Fruit fly (Drosophila melanogaster) whole organism, embryonic: ENCODE results near the gene neb.

Source experiments
- Antp ChIP-seq: fragments of 200-800 bp; sonication (Bioruptor generic); optimal IDR thresholded peaks from 3 replicates; lab custom pipeline; 2016; ENCODE audit warnings: missing biosample characterization, missing genetic modification characterization
- CG11456 ChIP-seq: fragments of 200-800 bp; sonication (Bioruptor generic); IDR thresholded peaks from 3 replicates; pipeline ENCODE4 v1.3.6; 2022; ENCODE audit warnings: missing biosample characterization, missing genetic modification characterization
- CG11696 ChIP-seq: fragments of 200-800 bp; sonication (Bioruptor generic); IDR thresholded peaks from 2 replicates; pipeline ENCODE4 v1.3.6; 2022; ENCODE audit warnings: missing biosample characterization, missing genetic modification characterization
- CG11723 ChIP-seq: fragments of 200-800 bp; sonication (Bioruptor generic); optimal IDR thresholded peaks from 2 replicates; lab custom pipeline; 2017; ENCODE audit warnings: missing biosample characterization, mild to moderate bottlenecking, missing genetic modification characterization
- CG12104 ChIP-seq: fragments of 200-800 bp; sonication (Bioruptor generic); optimal IDR thresholded peaks from 3 replicates; lab custom pipeline; 2016; ENCODE audit warnings: missing biosample characterization, missing genetic modification characterization
- CG13296 ChIP-seq: fragments of 200-800 bp; sonication (Bioruptor generic); optimal IDR thresholded peaks from 3 replicates; lab custom pipeline; 2018; ENCODE audit warnings: missing biosample characterization, mild to moderate bottlenecking, missing genetic modification characterization
- CG13624 ChIP-seq: fragments of 200-800 bp; sonication (Bioruptor generic); optimal IDR thresholded peaks from 2 replicates; lab custom pipeline; 2016; ENCODE audit warnings: missing biosample characterization, missing genetic modification characterization
- CG14441 ChIP-seq: fragments of 200-800 bp; sonication (Bioruptor generic); IDR thresholded peaks from 2 replicates; pipeline ENCODE4 v1.3.6; 2022; ENCODE audit warnings: missing biosample characterization, missing genetic modification characterization
- CG17612 ChIP-seq: fragments of 200-800 bp; sonication (Bioruptor generic); IDR thresholded peaks from 2 replicates; pipeline ENCODE4 v1.3.6; 2022; ENCODE audit warnings: missing biosample characterization, missing genetic modification characterization
- CG17912 ChIP-seq: fragments of 200-800 bp; sonication (Bioruptor generic); optimal IDR thresholded peaks from 2 replicates; lab custom pipeline; 2018; ENCODE audit warnings: missing biosample characterization, mild to moderate bottlenecking, missing genetic modification characterization
- CG3163 ChIP-seq: fragments of 200-800 bp; sonication (Bioruptor generic); optimal IDR thresholded peaks from 3 replicates; lab custom pipeline; 2016; ENCODE audit warnings: missing biosample characterization, missing genetic modification characterization
- CG34422 ChIP-seq: fragments of 200-800 bp; sonication (Bioruptor generic); IDR thresholded peaks from 3 replicates; pipeline ENCODE4 v1.3.6; 2022; ENCODE audit warnings: missing biosample characterization, missing genetic modification characterization
- CG5180 ChIP-seq: fragments of 200-800 bp; sonication (Bioruptor generic); optimal IDR thresholded peaks from 3 replicates; lab custom pipeline; 2017; ENCODE audit warnings: missing biosample characterization, missing genetic modification characterization, mild to moderate bottlenecking, moderate library complexity, missing genetic modification reagents
- CG7372 ChIP-seq: fragments of 200-800 bp; sonication (Bioruptor generic); IDR thresholded peaks from 2 replicates; pipeline ENCODE4 v1.3.6; 2022; ENCODE audit warnings: missing biosample characterization, missing genetic modification characterization
- CG9797 ChIP-seq: fragments of 200-800 bp; sonication (Bioruptor generic); optimal IDR thresholded peaks from 3 replicates; lab custom pipeline; 2018; ENCODE audit warnings: missing biosample characterization, mild to moderate bottlenecking, missing genetic modification characterization
- CG9876 ChIP-seq: fragments of 200-800 bp; sonication (Bioruptor generic); optimal IDR thresholded peaks from 2 replicates; lab custom pipeline; 2016; ENCODE audit warnings: missing biosample characterization, missing genetic modification characterization
- CG9932 ChIP-seq: fragments of 200-800 bp; sonication (Bioruptor generic); IDR thresholded peaks from 2 replicates; pipeline ENCODE4 v1.3.6; 2022; ENCODE audit warnings: missing biosample characterization, missing genetic modification characterization
- CHES-1-like ChIP-seq: fragments of 200-800 bp; sonication (Bioruptor generic); optimal IDR thresholded peaks from 2 replicates; lab custom pipeline; 2016; ENCODE audit warnings: missing biosample characterization, missing genetic modification characterization
- D ChIP-seq, 2 experiments: fragments of 200-800 bp in 1 of 2; fragments of >200 bp in 1 of 2; sonication (Bioruptor generic) in 1 of 2; optimal IDR thresholded peaks; 2 replicates in 1 of 2; 3 replicates in 1 of 2; lab custom pipeline; 2017; ENCODE audit warnings: mild to moderate bottlenecking in 1 of 2, missing biosample characterization in 1 of 2, missing genetic modification characterization in 1 of 2, missing genetic modification reagents in 1 of 2
- Dad ChIP-seq: fragments of 200-800 bp; sonication (Bioruptor generic); optimal IDR thresholded peaks from 3 replicates; lab custom pipeline; 2016; ENCODE audit warnings: missing biosample characterization, missing genetic modification characterization
- Dbx ChIP-seq: fragments of 200-800 bp; sonication (Bioruptor generic); IDR thresholded peaks from 3 replicates; pipeline ENCODE4 v1.3.6; 2022; ENCODE audit warnings: missing biosample characterization, missing genetic modification characterization
- HLH4C ChIP-seq: fragments of 200-800 bp; sonication (Bioruptor generic); IDR thresholded peaks from 3 replicates; pipeline ENCODE4 v1.3.6; 2022; ENCODE audit warnings: missing biosample characterization, missing genetic modification characterization; ENCODE audit not compliant: partially characterized antibody
- Hey ChIP-seq: fragments of 200-800 bp; sonication (Bioruptor generic); optimal IDR thresholded peaks from 3 replicates; lab custom pipeline; 2018; ENCODE audit warnings: missing biosample characterization, mild to moderate bottlenecking, missing genetic modification characterization
- MESR4 ChIP-seq: fragments of 200-800 bp; sonication (Bioruptor generic); optimal IDR thresholded peaks from 2 replicates; lab custom pipeline; 2018; ENCODE audit warnings: missing biosample characterization, mild to moderate bottlenecking, missing genetic modification characterization, moderate library complexity
- MTF-1 ChIP-seq: fragments of 200-800 bp; sonication (Bioruptor generic); optimal IDR thresholded peaks from 2 replicates; lab custom pipeline; 2018; ENCODE audit warnings: missing biosample characterization, mild to moderate bottlenecking, missing genetic modification characterization, borderline replicate concordance
- Meics ChIP-seq: fragments of 200-800 bp; sonication (Bioruptor generic); optimal IDR thresholded peaks from 2 replicates; lab custom pipeline; 2017; ENCODE audit warnings: missing biosample characterization, mild to moderate bottlenecking, missing genetic modification characterization
- Neu2 ChIP-seq: fragments of 200-800 bp; sonication (Bioruptor generic); optimal IDR thresholded peaks from 3 replicates; lab custom pipeline; 2016; ENCODE audit warnings: missing biosample characterization, missing genetic modification characterization, borderline replicate concordance
- Sox102F ChIP-seq: fragments of 200-800 bp; sonication (Bioruptor generic); optimal IDR thresholded peaks from 2 replicates; lab custom pipeline; 2018; ENCODE audit warnings: missing biosample characterization, mild to moderate bottlenecking, missing genetic modification characterization, moderate library complexity
- Spps ChIP-seq: fragments of 200-800 bp; sonication (Bioruptor generic); optimal IDR thresholded peaks from 2 replicates; lab custom pipeline; 2018; ENCODE audit warnings: missing biosample characterization, mild to moderate bottlenecking, missing genetic modification characterization
- Stat92E ChIP-seq, 3 experiments: fragments of >200 bp in 2 of 3; fragments of 200-800 bp in 1 of 3; sonication (Bioruptor generic) in 1 of 3; optimal IDR thresholded peaks; 2 replicates each; lab custom pipeline; 2017 to 2019; ENCODE audit warnings: missing biosample characterization in 3 of 3, missing genetic modification characterization in 3 of 3, mild to moderate bottlenecking in 1 of 3, moderate library complexity in 1 of 3
- TFAM ChIP-seq: fragments of 200-800 bp; sonication (Bioruptor generic); optimal IDR thresholded peaks from 2 replicates; lab custom pipeline; 2017; ENCODE audit warnings: missing biosample characterization, missing genetic modification characterization, inconsistent platforms
- disco-r ChIP-seq: fragments of 200-800 bp; sonication (Bioruptor generic); optimal IDR thresholded peaks from 2 replicates; lab custom pipeline; 2016; ENCODE audit warnings: missing biosample characterization, missing genetic modification characterization
- dmrt11E ChIP-seq: fragments of 200-800 bp; sonication (Bioruptor generic); optimal IDR thresholded peaks from 3 replicates; lab custom pipeline; 2018; ENCODE audit warnings: missing biosample characterization, mild to moderate bottlenecking, missing genetic modification characterization, moderate library complexity
- exex ChIP-seq: fragments of 200-800 bp; sonication (Bioruptor generic); optimal IDR thresholded peaks from 4 replicates; lab custom pipeline; 2018; ENCODE audit warnings: missing biosample characterization, mild to moderate bottlenecking, missing genetic modification characterization, moderate library complexity
- fd96Cb ChIP-seq: fragments of 200-800 bp; sonication (Bioruptor generic); optimal IDR thresholded peaks from 2 replicates; lab custom pipeline; 2018; ENCODE audit warnings: missing biosample characterization, mild to moderate bottlenecking, missing genetic modification characterization, moderate library complexity
- jigr1 ChIP-seq: fragments of 200-800 bp; sonication (Bioruptor generic); IDR thresholded peaks from 3 replicates; pipeline ENCODE4 v1.3.6; 2022; ENCODE audit warnings: missing biosample characterization, missing genetic modification characterization
- odd ChIP-seq: fragments of 200-800 bp; sonication (Bioruptor generic); optimal IDR thresholded peaks from 2 replicates; lab custom pipeline; 2017; ENCODE audit warnings: missing biosample characterization, mild to moderate bottlenecking, missing genetic modification characterization
- onecut ChIP-seq: fragments of 200-800 bp; sonication (Bioruptor generic); IDR thresholded peaks from 2 replicates; pipeline ENCODE4 v1.3.6; 2022; ENCODE audit warnings: missing biosample characterization, missing genetic modification characterization
- pb ChIP-seq: fragments of 200-800 bp; sonication (Bioruptor generic); optimal IDR thresholded peaks from 3 replicates; lab custom pipeline; 2016; ENCODE audit warnings: missing biosample characterization, missing genetic modification characterization
- pho ChIP-seq: fragments of 200-800 bp; sonication (Bioruptor generic); optimal IDR thresholded peaks from 2 replicates; lab custom pipeline; 2016; ENCODE audit warnings: missing biosample characterization, missing genetic modification characterization
- prd ChIP-seq, 3 experiments: fragments of >200 bp in 2 of 3; fragments of 200-800 bp in 1 of 3; sonication (Bioruptor generic) in 1 of 3; optimal IDR thresholded peaks in 2 of 3; IDR thresholded peaks in 1 of 3; 2 replicates in 2 of 3; 3 replicates in 1 of 3; pipeline versions ENCODE4 v1.3.6 to Lab custom; 2017 to 2022; ENCODE audit warnings: missing biosample characterization in 1 of 3, missing genetic modification characterization in 1 of 3
- sima ChIP-seq: fragments of 200-800 bp; sonication (Bioruptor generic); optimal IDR thresholded peaks from 2 replicates; lab custom pipeline; 2016; ENCODE audit warnings: missing biosample characterization, missing genetic modification characterization
- slou ChIP-seq: fragments of 200-800 bp; sonication (Bioruptor generic); optimal IDR thresholded peaks from 3 replicates; lab custom pipeline; 2016; ENCODE audit warnings: missing biosample characterization, missing genetic modification characterization
- so ChIP-seq: fragments of 200-800 bp; sonication (Bioruptor generic); IDR thresholded peaks from 3 replicates; pipeline ENCODE4 v1.3.6; 2022; ENCODE audit warnings: missing biosample characterization, missing genetic modification characterization
- ssp ChIP-seq: fragments of 200-800 bp; sonication (Bioruptor generic); IDR thresholded peaks from 2 replicates; pipeline ENCODE4 v1.3.6; 2022; ENCODE audit warnings: missing biosample characterization, missing genetic modification characterization
- usp ChIP-seq: fragments of >200 bp; optimal IDR thresholded peaks from 2 replicates; lab custom pipeline; 2017; ENCODE audit warnings: missing biosample characterization, missing genetic modification characterization
- vvl ChIP-seq: fragments of 200-800 bp; sonication (Bioruptor generic); IDR thresholded peaks from 2 replicates; pipeline ENCODE4 v1.3.6; 2022; ENCODE audit warnings: missing biosample characterization, missing genetic modification characterization
- z ChIP-seq: fragments of 200-800 bp; sonication (Bioruptor generic); IDR thresholded peaks from 3 replicates; pipeline ENCODE4 v1.3.6; 2022; ENCODE audit warnings: missing biosample characterization, missing genetic modification characterization

neb gene

dm6 chr2L:20120388-20121232 lies 45.1 kb downstream of the neb start (continued):
- TF ChIP-seq Neu2 (GFP tag; lab: Kevin White, UChicago) (peak; percentile 46), CG13624 (GFP tag; lab: Kevin White, UChicago) (peak; percentile 88), dmrt11E (peak; percentile 72), Hey (tag; lab: Kevin White, UChicago) (no peak), Sox102F (GFP tag; lab: Kevin White, UChicago) (peak; percentile 88), CG9797 (GFP tag; lab: Kevin White, UChicago) (peak; percentile 16), CG9932 (GFP tag; lab: Robert Waterston, UW) (peak; percentile 97), ssp (peak; percentile 88), CG17912 (GFP tag; lab: Kevin White, UChicago) (peak; percentile 92), CG17612 (GFP tag; lab: Robert Waterston, UW) (peak; percentile 76), Dad (GFP tag; lab: Kevin White, UChicago) (peak; percentile 58), Meics (GFP tag; lab: Kevin White, UChicago) (peak; percentile 81), CHES-1-like (GFP tag; lab: Kevin White, UChicago) (peak; percentile 84), MESR4 (GFP tag; lab: Kevin White, UChicago) (no peak), CG12104 (peak; percentile 69), Spps (tag; lab: Kevin White, UChicago) (no peak), sima (GFP tag; lab: Kevin White, UChicago) (peak; percentile 5), CG3163 (GFP tag; lab: Kevin White, UChicago) (peak; percentile 82), so (GFP tag; lab: Robert Waterston, UW) (no peak; the same call in 2 of the 3 replicates), exex (tag; lab: Kevin White, UChicago) (no peak), CG7372 (GFP tag; lab: Robert Waterston, UW) (peak; percentile 79), CG11456 (GFP tag; lab: Robert Waterston, UW) (peak; percentile 100), odd (GFP tag; lab: Kevin White, UChicago) (peak; percentile 18), prd (optimal IDR thresholded peaks at IDR 0.05; lab: Kevin White, UChicago) (no peak), prd (GFP tag; IDR thresholded peaks at IDR 0.05; lab: Robert Waterston, UW) (peak; percentile 95), HLH4C (GFP tag; lab: Robert Waterston, UW) (peak; percentile 65; the same call in 2 of the 3 replicates), pho (peak; percentile 79), CG11696 (GFP tag; lab: Robert Waterston, UW) (no peak), fd96Cb (tag; lab: Kevin White, UChicago) (peak; percentile 75), pb (peak; percentile 95), vvl (GFP tag; lab: Robert Waterston, UW) (peak; percentile 91), CG13296 (GFP tag; lab: Kevin White, UChicago) (peak; percentile 70), CG9876 (GFP tag; lab: Kevin White, UChicago) (peak; percentile 96), D (optimal IDR thresholded peaks at IDR 0.05; lab: Kevin White, UChicago) (no peak), D (GFP tag; optimal IDR thresholded peaks at IDR 0.05; lab: Kevin White, UChicago) (peak; percentile 57), z (GFP tag; lab: Robert Waterston, UW) (peak; percentile 98), CG5180 (peak; percentile 99), jigr1 (GFP tag; lab: Robert Waterston, UW) (peak; percentile 50; the same call in 2 of the 3 replicates), CG14441 (peak; percentile 94), TFAM (GFP tag; lab: Kevin White, UChicago) (no peak), disco-r (peak; percentile 85), Antp (GFP tag; lab: Kevin White, UChicago) (peak; percentile 98), CG11723 (peak; percentile 19), Stat92E (GFP tag; optimal IDR thresholded peaks at IDR 0.05; lab: Kevin White, UChicago) (no peak), slou (GFP tag; lab: Kevin White, UChicago) (peak; percentile 90), Dbx (GFP tag; lab: Robert Waterston, UW) (peak; percentile 96), onecut (peak; percentile 95), CG34422 (GFP tag; lab: Robert Waterston, UW) (peak; percentile 91; the same call in 2 of the 3 replicates), usp (GFP tag; lab: Kevin White, UChicago) (no peak), MTF-1 (GFP tag; lab: Kevin White, UChicago) (peak; percentile 93)
